Fruit fly (Drosophila melanogaster) whole organism, embryonic: ENCODE data around the gene mthl2.

Source experiments
- Asciz ChIP-seq: fragments of 200-800 bp; sonication (Bioruptor generic); optimal IDR thresholded peaks from 2 replicates; lab custom pipeline; 2017; ENCODE audit warnings: missing biosample characterization, mild to moderate bottlenecking, missing genetic modification characterization, missing genetic modification reagents
- Atf3 ChIP-seq: fragments of 200-800 bp; sonication (Bioruptor generic); optimal IDR thresholded peaks from 3 replicates; lab custom pipeline; 2016; ENCODE audit warnings: missing biosample characterization, missing genetic modification characterization
- Blimp-1 ChIP-seq: fragments of 200-800 bp; sonication (Bioruptor generic); optimal IDR thresholded peaks from 3 replicates; lab custom pipeline; 2018; ENCODE audit warnings: missing biosample characterization, missing genetic modification characterization, mild to moderate bottlenecking, moderate library complexity, missing genetic modification reagents
- CG10209 ChIP-seq: fragments of 200-800 bp; sonication (Bioruptor generic); optimal IDR thresholded peaks from 3 replicates; lab custom pipeline; 2017; ENCODE audit warnings: missing biosample characterization, mild to moderate bottlenecking, missing genetic modification characterization, missing genetic modification reagents
- CG10321 ChIP-seq: fragments of 200-800 bp; sonication (Bioruptor generic); IDR thresholded peaks from 2 replicates; pipeline ENCODE4 v1.3.6; 2022; ENCODE audit warnings: missing biosample characterization, missing genetic modification characterization
- CG12391 ChIP-seq: fragments of 200-800 bp; sonication (Bioruptor generic); optimal IDR thresholded peaks from 3 replicates; lab custom pipeline; 2018; ENCODE audit warnings: missing biosample characterization, mild to moderate bottlenecking, missing genetic modification characterization, moderate library complexity
- CG13624 ChIP-seq: fragments of 200-800 bp; sonication (Bioruptor generic); optimal IDR thresholded peaks from 2 replicates; lab custom pipeline; 2016; ENCODE audit warnings: missing biosample characterization, missing genetic modification characterization
- CG14710 ChIP-seq: fragments of 200-800 bp; sonication (Bioruptor generic); optimal IDR thresholded peaks from 3 replicates; lab custom pipeline; 2019; ENCODE audit warnings: missing biosample characterization, mild to moderate bottlenecking, missing genetic modification characterization, moderate library complexity
- CG15479 ChIP-seq: fragments of 200-800 bp; sonication (Bioruptor generic); optimal IDR thresholded peaks from 3 replicates; lab custom pipeline; 2019; ENCODE audit warnings: missing biosample characterization, mild to moderate bottlenecking, missing genetic modification characterization, moderate library complexity
- CG17359 ChIP-seq: fragments of 200-800 bp; sonication (Bioruptor generic); optimal IDR thresholded peaks from 3 replicates; lab custom pipeline; 2018; ENCODE audit warnings: missing biosample characterization, mild to moderate bottlenecking, missing genetic modification characterization, moderate library complexity
- CG17612 ChIP-seq: fragments of 200-800 bp; sonication (Bioruptor generic); IDR thresholded peaks from 2 replicates; pipeline ENCODE4 v1.3.6; 2022; ENCODE audit warnings: missing biosample characterization, missing genetic modification characterization
- CG18599 ChIP-seq: fragments of 200-800 bp; sonication (Bioruptor generic); optimal IDR thresholded peaks from 3 replicates; lab custom pipeline; 2017; ENCODE audit warnings: missing biosample characterization, missing genetic modification characterization, mild to moderate bottlenecking, moderate library complexity, missing genetic modification reagents
- CG2129 ChIP-seq: fragments of 200-800 bp; sonication (Bioruptor generic); IDR thresholded peaks from 2 replicates; pipeline ENCODE4 v1.3.6; 2022; ENCODE audit warnings: missing biosample characterization, missing genetic modification characterization; ENCODE audit not compliant: partially characterized antibody
- CG31441 ChIP-seq: fragments of 200-800 bp; sonication (Bioruptor generic); IDR thresholded peaks from 2 replicates; pipeline ENCODE4 v1.3.6; 2022; ENCODE audit warnings: missing biosample characterization, missing genetic modification characterization
- CG4360 ChIP-seq: fragments of 200-800 bp; sonication (Bioruptor generic); IDR thresholded peaks from 2 replicates; pipeline ENCODE4 v1.3.6; 2022; ENCODE audit warnings: missing biosample characterization, missing genetic modification characterization
- CG4404 ChIP-seq: fragments of 200-800 bp; sonication (Bioruptor generic); IDR thresholded peaks from 2 replicates; pipeline ENCODE4 v1.3.6; 2022; ENCODE audit warnings: missing biosample characterization, missing genetic modification characterization
- CG7372 ChIP-seq: fragments of 200-800 bp; sonication (Bioruptor generic); IDR thresholded peaks from 2 replicates; pipeline ENCODE4 v1.3.6; 2022; ENCODE audit warnings: missing biosample characterization, missing genetic modification characterization
- CG7786 ChIP-seq: fragments of 200-800 bp; sonication (Bioruptor generic); optimal IDR thresholded peaks from 2 replicates; lab custom pipeline; 2016; ENCODE audit warnings: missing biosample characterization, missing genetic modification characterization
- CG7928 ChIP-seq: fragments of 200-800 bp; sonication (Bioruptor generic); optimal IDR thresholded peaks from 2 replicates; lab custom pipeline; 2017; ENCODE audit warnings: missing biosample characterization, mild to moderate bottlenecking, missing genetic modification characterization
- CHES-1-like ChIP-seq: fragments of 200-800 bp; sonication (Bioruptor generic); optimal IDR thresholded peaks from 2 replicates; lab custom pipeline; 2016; ENCODE audit warnings: missing biosample characterization, missing genetic modification characterization
- Chrac-16 ChIP-seq: fragments of 200-800 bp; sonication (Bioruptor generic); optimal IDR thresholded peaks from 3 replicates; lab custom pipeline; 2016; ENCODE audit warnings: missing biosample characterization, missing genetic modification characterization
- Dp ChIP-seq: fragments of 200-800 bp; sonication (Bioruptor generic); optimal IDR thresholded peaks from 2 replicates; lab custom pipeline; 2018; ENCODE audit warnings: missing biosample characterization, mild to moderate bottlenecking, missing genetic modification characterization, moderate library complexity
- Elba2 ChIP-seq: fragments of 200-800 bp; sonication (Bioruptor generic); optimal IDR thresholded peaks from 3 replicates; lab custom pipeline; 2016; ENCODE audit warnings: missing biosample characterization, missing genetic modification characterization
- Gsc ChIP-seq: fragments of 200-800 bp; sonication (Bioruptor generic); IDR thresholded peaks from 2 replicates; pipeline ENCODE4 v1.3.6; 2022; ENCODE audit warnings: missing biosample characterization, missing genetic modification characterization
- HLH54F ChIP-seq: fragments of 200-800 bp; sonication (Bioruptor generic); optimal IDR thresholded peaks from 3 replicates; lab custom pipeline; 2016; ENCODE audit warnings: missing biosample characterization, missing genetic modification characterization
- Hr39 ChIP-seq: fragments of >200 bp; optimal IDR thresholded peaks from 2 replicates; lab custom pipeline; 2017
- Jarid2 ChIP-seq: fragments of 200-800 bp; sonication (Bioruptor generic); optimal IDR thresholded peaks from 3 replicates; lab custom pipeline; 2017; ENCODE audit warnings: mild to moderate bottlenecking, missing biosample characterization, missing genetic modification reagents, missing genetic modification characterization
- NK7.1 ChIP-seq: fragments of 200-800 bp; sonication (Bioruptor generic); optimal IDR thresholded peaks from 3 replicates; lab custom pipeline; 2016; ENCODE audit warnings: missing biosample characterization, missing genetic modification characterization
- Oaz ChIP-seq: fragments of 200-800 bp; sonication (Bioruptor generic); IDR thresholded peaks from 2 replicates; pipeline ENCODE4 v1.3.6; 2022; ENCODE audit warnings: missing biosample characterization, missing genetic modification characterization
- Ptx1 ChIP-seq: fragments of 200-800 bp; sonication (Bioruptor generic); IDR thresholded peaks from 2 replicates; pipeline ENCODE4 v1.3.6; 2022; ENCODE audit warnings: missing biosample characterization, missing genetic modification characterization
- Side ChIP-seq: fragments of 200-800 bp; sonication (Bioruptor generic); optimal IDR thresholded peaks from 2 replicates; lab custom pipeline; 2016; ENCODE audit warnings: missing biosample characterization, missing genetic modification characterization
- Sry-δ ChIP-seq: fragments of 200-800 bp; sonication (Bioruptor generic); optimal IDR thresholded peaks from 2 replicates; lab custom pipeline; 2016; ENCODE audit warnings: missing biosample characterization, missing genetic modification characterization
- Trl ChIP-seq, 3 experiments: fragments of >200 bp in 2 of 3; fragments of 200-800 bp in 1 of 3; sonication (Bioruptor generic) in 1 of 3; optimal IDR thresholded peaks; 2 replicates in 1 of 3; 3 replicates in 2 of 3; lab custom pipeline; 2016 to 2017; ENCODE audit warnings: missing biosample characterization in 1 of 3, missing genetic modification characterization in 1 of 3
- Xbp1 ChIP-seq: fragments of 200-800 bp; sonication (Bioruptor generic); optimal IDR thresholded peaks from 3 replicates; lab custom pipeline; 2016; ENCODE audit warnings: missing biosample characterization, mild to moderate bottlenecking, missing genetic modification characterization
- Xrp1 ChIP-seq: fragments of 200-800 bp; sonication (Bioruptor generic); IDR thresholded peaks from 2 replicates; pipeline ENCODE4 v1.3.6; 2022; ENCODE audit warnings: missing biosample characterization, missing genetic modification characterization
- YL-1 ChIP-seq: fragments of 200-800 bp; sonication (Bioruptor generic); optimal IDR thresholded peaks from 3 replicates; lab custom pipeline; 2017; ENCODE audit warnings: missing biosample characterization, mild to moderate bottlenecking, missing genetic modification characterization
- ase ChIP-seq: fragments of 200-800 bp; sonication (Bioruptor generic); IDR thresholded peaks from 3 replicates; pipeline ENCODE4 v1.3.6; 2022; ENCODE audit warnings: missing biosample characterization, missing genetic modification characterization
- cad ChIP-seq: fragments of >200 bp; optimal IDR thresholded peaks from 2 replicates; lab custom pipeline; 2017; ENCODE audit warnings: missing biosample characterization, missing genetic modification characterization
- croc ChIP-seq: fragments of 200-800 bp; sonication (Bioruptor generic); conservative IDR thresholded peaks from 3 replicates; pipeline ENCODE4 v1.3.6; 2022; ENCODE audit warnings: missing biosample characterization, missing genetic modification characterization
- exex ChIP-seq: fragments of 200-800 bp; sonication (Bioruptor generic); optimal IDR thresholded peaks from 4 replicates; lab custom pipeline; 2018; ENCODE audit warnings: missing biosample characterization, mild to moderate bottlenecking, missing genetic modification characterization, moderate library complexity
- h ChIP-seq: fragments of >200 bp; optimal IDR thresholded peaks from 2 replicates; lab custom pipeline; 2017
- hth ChIP-seq: fragments of >200 bp; optimal IDR thresholded peaks from 2 replicates; lab custom pipeline; 2017; ENCODE audit warnings: inconsistent platforms
- jing ChIP-seq: fragments of 200-800 bp; sonication (Bioruptor generic); optimal IDR thresholded peaks from 2 replicates; lab custom pipeline; 2018; ENCODE audit warnings: missing biosample characterization, mild to moderate bottlenecking, missing genetic modification characterization
- knrl ChIP-seq: fragments of 200-800 bp; sonication (Bioruptor generic); IDR thresholded peaks from 3 replicates; pipeline ENCODE4 v1.3.6; 2022; ENCODE audit warnings: missing biosample characterization, missing genetic modification characterization; ENCODE audit not compliant: partially characterized antibody
- maf-S ChIP-seq: fragments of 200-800 bp; sonication (Bioruptor generic); optimal IDR thresholded peaks from 2 replicates; lab custom pipeline; 2016; ENCODE audit warnings: missing biosample characterization, missing genetic modification characterization
- nom ChIP-seq: fragments of 200-800 bp; sonication (Bioruptor generic); optimal IDR thresholded peaks from 2 replicates; lab custom pipeline; 2017; ENCODE audit warnings: missing biosample characterization, missing genetic modification characterization, mild to moderate bottlenecking, moderate library complexity, missing genetic modification reagents
- pros ChIP-seq: fragments of 200-800 bp; sonication (Bioruptor generic); optimal IDR thresholded peaks from 3 replicates; lab custom pipeline; 2019; ENCODE audit warnings: missing biosample characterization, mild to moderate bottlenecking, missing genetic modification characterization, moderate library complexity
- slou ChIP-seq: fragments of 200-800 bp; sonication (Bioruptor generic); optimal IDR thresholded peaks from 3 replicates; lab custom pipeline; 2016; ENCODE audit warnings: missing biosample characterization, missing genetic modification characterization
- sug ChIP-seq: fragments of 200-800 bp; optimal IDR thresholded peaks from 2 replicates; lab custom pipeline; 2019; ENCODE audit warnings: missing biosample characterization, mild to moderate bottlenecking, missing genetic modification characterization, moderate library complexity
- wdn ChIP-seq: fragments of 200-800 bp; sonication (Bioruptor generic); IDR thresholded peaks from 2 replicates; pipeline ENCODE4 v1.3.6; 2022; ENCODE audit warnings: missing biosample characterization, missing genetic modification characterization
- yki ChIP-seq: fragments of >200 bp; optimal IDR thresholded peaks from 3 replicates; lab custom pipeline; 2018

mthl2 gene

dm6 chr3L:5611732-5612250 lies 7.2 kb downstream of the mthl2 start (continued):
- TF ChIP-seq NK7.1 (GFP tag; lab: Kevin White, UChicago) (no peak), CG4404 (GFP tag; lab: Robert Waterston, UW) (no peak), wdn (no peak), Gsc (no peak), CG14710 (tag; lab: Kevin White, UChicago) (peak; percentile 91), CG7372 (GFP tag; lab: Robert Waterston, UW) (0 out of 2 replicates have a peak, but pooled peaks have one; percentile 36), Atf3 (no peak), slou (no peak), Sry-δ (GFP tag; lab: Kevin White, UChicago) (peak; percentile 5), CG12391 (peak; percentile 90), ase (GFP tag; lab: Robert Waterston, UW) (peak; percentile 41; the same call in 1 of the 3 replicates), CG10321 (GFP tag; lab: Robert Waterston, UW) (peak; percentile 7; the same call in 1 of the 2 replicates), jing (GFP tag; lab: Kevin White, UChicago) (peak; percentile 43), pros (GFP tag; lab: Kevin White, UChicago) (peak; percentile 74), YL-1 (GFP tag; lab: Kevin White, UChicago) (peak; percentile 2), Elba2 (GFP tag; lab: Kevin White, UChicago) (no peak), CG13624 (GFP tag; lab: Kevin White, UChicago) (no peak), knrl (GFP tag; lab: Robert Waterston, UW) (no peak), Trl (optimal IDR thresholded peaks at IDR 0.05; lab: Kevin White, UChicago) (peak; percentile 6 to 46), Trl (GFP tag; optimal IDR thresholded peaks at IDR 0.05; lab: Kevin White, UChicago) (peak; percentile 27), sug (tag; lab: Kevin White, UChicago) (no peak), Ptx1 (GFP tag; lab: Robert Waterston, UW) (peak; percentile 60; the same call in 1 of the 2 replicates), maf-S (no peak), CHES-1-like (GFP tag; lab: Kevin White, UChicago) (no peak), croc (GFP tag; lab: Robert Waterston, UW) (peak; percentile 78), Chrac-16 (GFP tag; lab: Kevin White, UChicago) (peak; percentile 64), Side (GFP tag; lab: Kevin White, UChicago) (peak; percentile 38), Xbp1 (GFP tag; lab: Kevin White, UChicago) (peak; percentile 78), Xrp1 (GFP tag; lab: Robert Waterston, UW) (peak; percentile 91), yki (lab: Kevin White, UChicago) (no peak), CG4360 (GFP tag; lab: Robert Waterston, UW) (0 out of 2 replicates have a peak, but pooled peaks have one; percentile 25), CG15479 (no peak), Oaz (GFP tag; lab: Robert Waterston, UW) (no peak), CG17612 (GFP tag; lab: Robert Waterston, UW) (no peak), exex (tag; lab: Kevin White, UChicago) (no peak), CG31441 (GFP tag; lab: Robert Waterston, UW) (peak; percentile 95), Asciz (GFP tag; lab: Kevin White, UChicago) (peak; percentile 83), CG10209 (GFP tag; lab: Kevin White, UChicago) (peak; percentile 65), CG18599 (peak; percentile 76), CG2129 (GFP tag; lab: Robert Waterston, UW) (no peak), nom (GFP tag; lab: Kevin White, UChicago) (no peak), hth (lab: Kevin White, UChicago) (no peak), CG7928 (GFP tag; lab: Kevin White, UChicago) (no peak), CG17359 (tag; lab: Kevin White, UChicago) (no peak), Blimp-1 (GFP tag; lab: Kevin White, UChicago) (peak; percentile 97), cad (GFP tag; lab: Kevin White, UChicago) (no peak), CG7786 (GFP tag; lab: Kevin White, UChicago) (no peak), HLH54F (GFP tag; lab: Kevin White, UChicago) (no peak), h (lab: Kevin White, UChicago) (no peak), Dp (GFP tag; lab: Kevin White, UChicago) (no peak), Hr39 (lab: Kevin White, UChicago) (no peak), Jarid2 (GFP tag; lab: Kevin White, UChicago) (peak; percentile 54)
